Worm (Caenorhabditis elegans): ENCODE data around the gene F10A3.12.

ce11 chrV:16209837-16210236, 46.0 kb downstream of the F10A3.12 start, which contains the start of gene oac-15:
- TF ChIP-seq ceh-45 (GFP tag; IDR thresholded peaks at IDR 0.05): no peak
- no peak for TF ChIP-seq unc-3 (GFP tag; conservative IDR thresholded peaks at IDR 0.05)
- TF ChIP-seq unc-3 (tag; optimal IDR thresholded peaks at IDR 0.05): no peak
- no peak for TF ChIP-seq ceh-34 (tag; optimal IDR thresholded peaks at IDR 0.05)
- TF ChIP-seq pag-3 (tag; optimal IDR thresholded peaks at IDR 0.05; ENCODE audit: borderline replicate concordance): no peak
- no peak for TF ChIP-seq eyg-1 (tag; optimal IDR thresholded peaks at IDR 0.05)
- no peak for TF ChIP-seq unc-55 (GFP tag; optimal IDR thresholded peaks at IDR 0.05)
- no peak for TF ChIP-seq unc-42 (tag; optimal IDR thresholded peaks at IDR 0.05)
- TF ChIP-seq fax-1 (tag; optimal IDR thresholded peaks at IDR 0.05): no peak
- no peak for TF ChIP-seq ets-4 (tag; optimal IDR thresholded peaks at IDR 0.05)
